Worm (Caenorhabditis elegans) whole organism, young adult: ENCODE data around the gene Y57G11C.46.

Source experiments
- F57A8.1 ChIP-seq: fragments of 200-800 bp; sonication (Bioruptor generic); optimal IDR thresholded peaks from 2 replicates; lab custom pipeline; 2018; ENCODE audit warnings: mild to moderate bottlenecking, missing genetic modification characterization, moderate library complexity, missing compliant biosample characterization
- atf-7 ChIP-seq: sonication (generic microtip); optimal IDR thresholded peaks from 2 replicates; lab custom pipeline; 2017; ENCODE audit warnings: mild to moderate bottlenecking, missing genetic modification characterization, missing compliant biosample characterization
- bed-1 ChIP-seq: fragments of 200-800 bp; sonication (Bioruptor generic); IDR thresholded peaks from 2 replicates; pipeline ENCODE4 v1.3.6; 2022; ENCODE audit warnings: missing genetic modification reagents, missing genetic modification characterization, missing compliant biosample characterization
- cebp-2 ChIP-seq: fragments of 200-800 bp; sonication (Bioruptor generic); IDR thresholded peaks from 2 replicates; pipeline ENCODE4 v1.3.6; 2022; ENCODE audit warnings: missing genetic modification characterization, missing compliant biosample characterization
- dox-1 ChIP-seq: fragments of 200-800 bp; sonication (Bioruptor generic); IDR thresholded peaks from 2 replicates; pipeline ENCODE4 v1.3.6; 2022; ENCODE audit warnings: missing genetic modification reagents, missing genetic modification characterization, missing compliant biosample characterization
- nhr-90 ChIP-seq: sonication (generic microtip); optimal IDR thresholded peaks from 2 replicates; lab custom pipeline; 2016; ENCODE audit warnings: missing genotype, mild to moderate bottlenecking, missing genetic modification characterization, missing compliant biosample characterization
- tlf-1 ChIP-seq: fragments of 200-800 bp; sonication (Bioruptor generic); optimal IDR thresholded peaks from 2 replicates; lab custom pipeline; 2018; ENCODE audit warnings: mild to moderate bottlenecking, missing genetic modification characterization, missing compliant biosample characterization
- ztf-18 ChIP-seq: sonication (generic microtip); optimal IDR thresholded peaks from 2 replicates; lab custom pipeline; 2016; ENCODE audit warnings: missing genotype, mild to moderate bottlenecking, missing genetic modification characterization, missing compliant biosample characterization

DNA sequence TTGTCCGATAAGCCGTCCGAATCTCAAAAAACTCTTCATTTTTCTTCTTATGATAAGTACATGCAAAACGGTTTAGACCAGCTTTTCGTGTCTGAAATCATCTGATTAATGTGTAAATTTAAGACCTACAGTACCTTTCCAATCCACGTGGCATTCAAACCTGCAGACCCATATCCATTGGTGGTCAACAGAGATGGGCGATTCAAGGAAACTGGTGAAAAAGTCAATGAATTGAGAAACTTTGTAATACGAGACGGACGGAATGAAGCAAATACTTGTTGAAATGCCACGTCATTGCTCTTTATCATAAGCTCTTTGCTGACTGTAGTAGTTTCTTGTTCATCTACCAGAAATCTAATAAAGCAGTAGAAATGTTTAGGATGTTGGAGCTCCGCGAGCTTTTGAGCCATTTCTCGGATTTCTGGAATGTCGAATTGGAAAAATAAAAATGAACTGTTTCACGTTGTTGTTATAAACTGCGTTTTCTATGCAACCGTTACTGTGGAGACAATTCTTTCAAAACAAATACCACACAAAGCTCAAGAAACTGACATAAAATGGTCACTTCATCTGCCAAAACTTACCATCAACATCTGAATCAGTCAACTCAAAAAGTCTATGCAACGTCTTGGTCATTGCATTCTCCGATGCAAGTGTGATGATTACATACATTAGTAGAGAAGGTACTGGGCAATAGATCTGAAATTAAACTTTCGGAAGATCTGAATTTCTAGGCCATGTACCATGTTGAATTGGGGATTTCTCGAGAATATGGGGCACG lies 52.1 kb downstream of the Y57G11C.46 start:
- TF ChIP-seq nhr-90 (tag; lab: Kevin White, UChicago) (no peak), dox-1 (no peak), cebp-2 (no peak), bed-1 (GFP tag; lab: Robert Waterston, UW) (no peak), ztf-18 (tag; lab: Kevin White, UChicago) (no peak), tlf-1 (GFP tag; lab: Kevin White, UChicago) (no peak), F57A8.1 (GFP tag; lab: Kevin White, UChicago) (no peak), atf-7 (tag; lab: Kevin White, UChicago) (no peak)
